Fruit fly (Drosophila melanogaster) whole organism, embryonic: ENCODE data around the gene Or67d.
A peak's percentile ranks its signal among the peaks of the same experiment; 100 is the strongest.

Source experiments
- Atf6 ChIP-seq: fragments of 200-800 bp; sonication (Bioruptor generic); IDR thresholded peaks from 2 replicates; pipeline ENCODE4 v1.3.6; 2022; ENCODE audit warnings: missing biosample characterization, missing genetic modification characterization
- Bgb ChIP-seq: fragments of 200-800 bp; sonication (Bioruptor generic); IDR thresholded peaks from 2 replicates; pipeline ENCODE4 v1.3.6; 2022; ENCODE audit warnings: missing biosample characterization, missing genetic modification characterization; ENCODE audit not compliant: partially characterized antibody
- C15 ChIP-seq: fragments of 200-800 bp; sonication (Bioruptor generic); IDR thresholded peaks from 3 replicates; pipeline ENCODE4 v1.3.6; 2022; ENCODE audit warnings: missing biosample characterization, missing genetic modification characterization
- CG1024 ChIP-seq: fragments of 200-800 bp; sonication (Bioruptor generic); IDR thresholded peaks from 2 replicates; pipeline ENCODE4 v1.3.6; 2022; ENCODE audit warnings: missing biosample characterization, missing genetic modification characterization
- CG10979 ChIP-seq: fragments of 200-800 bp; sonication (Bioruptor generic); optimal IDR thresholded peaks from 2 replicates; lab custom pipeline; 2018; ENCODE audit warnings: missing biosample characterization, mild to moderate bottlenecking, missing genetic modification characterization, moderate library complexity
- CG11093 ChIP-seq: fragments of 200-800 bp; sonication (Bioruptor generic); IDR thresholded peaks from 3 replicates; pipeline ENCODE4 v1.3.6; 2022; ENCODE audit warnings: missing biosample characterization, missing genetic modification characterization
- CG11695 ChIP-seq: fragments of 200-800 bp; sonication (Bioruptor generic); IDR thresholded peaks from 3 replicates; pipeline ENCODE4 v1.3.6; 2022; ENCODE audit warnings: missing biosample characterization, missing genetic modification characterization
- CG12236 ChIP-seq: fragments of 200-800 bp; sonication (Bioruptor generic); optimal IDR thresholded peaks from 2 replicates; lab custom pipeline; 2016; ENCODE audit warnings: missing biosample characterization, missing genetic modification characterization
- CG1233 ChIP-seq: fragments of 200-800 bp; sonication (Bioruptor generic); optimal IDR thresholded peaks from 4 replicates; lab custom pipeline; 2018; ENCODE audit warnings: missing biosample characterization, mild to moderate bottlenecking, missing genetic modification characterization
- CG13287 ChIP-seq: fragments of 200-800 bp; sonication (Bioruptor generic); IDR thresholded peaks from 2 replicates; pipeline ENCODE4 v1.3.6; 2022; ENCODE audit warnings: missing biosample characterization, missing genetic modification characterization; ENCODE audit not compliant: partially characterized antibody
- CG14050 ChIP-seq: fragments of 200-800 bp; sonication (Bioruptor generic); IDR thresholded peaks from 3 replicates; pipeline ENCODE4 v1.3.6; 2022; ENCODE audit warnings: missing biosample characterization, missing genetic modification characterization
- CG17912 ChIP-seq: fragments of 200-800 bp; sonication (Bioruptor generic); optimal IDR thresholded peaks from 2 replicates; lab custom pipeline; 2018; ENCODE audit warnings: missing biosample characterization, mild to moderate bottlenecking, missing genetic modification characterization
- CG18599 ChIP-seq: fragments of 200-800 bp; sonication (Bioruptor generic); optimal IDR thresholded peaks from 3 replicates; lab custom pipeline; 2017; ENCODE audit warnings: missing biosample characterization, missing genetic modification characterization, mild to moderate bottlenecking, moderate library complexity, missing genetic modification reagents
- CG34376 ChIP-seq: fragments of 200-800 bp; sonication (Bioruptor generic); optimal IDR thresholded peaks from 2 replicates; lab custom pipeline; 2018; ENCODE audit warnings: missing biosample characterization, mild to moderate bottlenecking, missing genetic modification characterization
- CG42726 ChIP-seq: fragments of 200-800 bp; sonication (Bioruptor generic); IDR thresholded peaks from 2 replicates; pipeline ENCODE4 v1.3.6; 2022; ENCODE audit warnings: missing biosample characterization, missing genetic modification characterization; ENCODE audit not compliant: partially characterized antibody
- CG4282 ChIP-seq: fragments of 200-800 bp; sonication (Bioruptor generic); optimal IDR thresholded peaks from 2 replicates; lab custom pipeline; 2016; ENCODE audit warnings: missing biosample characterization, missing genetic modification characterization
- CG43689 ChIP-seq: fragments of 200-800 bp; sonication (Bioruptor generic); IDR thresholded peaks from 2 replicates; pipeline ENCODE4 v1.3.6; 2022; ENCODE audit warnings: missing biosample characterization, missing genetic modification characterization
- CG9727 ChIP-seq: fragments of 200-800 bp; sonication (Bioruptor generic); optimal IDR thresholded peaks from 3 replicates; lab custom pipeline; 2017; ENCODE audit warnings: missing biosample characterization, mild to moderate bottlenecking, missing genetic modification characterization
- CrebB ChIP-seq: fragments of 200-800 bp; sonication (Bioruptor generic); optimal IDR thresholded peaks from 3 replicates; lab custom pipeline; 2018; ENCODE audit warnings: missing biosample characterization, mild to moderate bottlenecking, missing genetic modification characterization
- Dll ChIP-seq: fragments of 200-800 bp; sonication (Bioruptor generic); IDR thresholded peaks from 4 replicates; pipeline ENCODE4 v1.3.6; 2022; ENCODE audit warnings: missing biosample characterization, missing genetic modification characterization; ENCODE audit not compliant: partially characterized antibody
- Doc3 ChIP-seq: fragments of 200-800 bp; sonication (Bioruptor generic); IDR thresholded peaks from 3 replicates; pipeline ENCODE4 v1.3.6; 2022; ENCODE audit warnings: missing biosample characterization, missing genetic modification characterization; ENCODE audit not compliant: partially characterized antibody
- Dref ChIP-seq: fragments of 200-800 bp; sonication (Bioruptor generic); IDR thresholded peaks from 2 replicates; pipeline ENCODE4 v1.3.6; 2022; ENCODE audit warnings: missing biosample characterization, missing genetic modification characterization
- Ets65A ChIP-seq: fragments of 200-800 bp; sonication (Bioruptor generic); peaks from one replicate; lab custom pipeline; 2016; ENCODE audit warnings: missing biosample characterization, missing genetic modification characterization
- HLH54F ChIP-seq: fragments of 200-800 bp; sonication (Bioruptor generic); optimal IDR thresholded peaks from 3 replicates; lab custom pipeline; 2016; ENCODE audit warnings: missing biosample characterization, missing genetic modification characterization
- Hr78 ChIP-seq, 2 experiments: fragments of 200-800 bp in 1 of 2; fragments of >200 bp in 1 of 2; sonication (Bioruptor generic) in 1 of 2; optimal IDR thresholded peaks; 2 replicates each; lab custom pipeline; 2017 to 2019; ENCODE audit warnings: missing biosample characterization in 2 of 2, missing genetic modification characterization in 2 of 2, mild to moderate bottlenecking in 1 of 2, moderate library complexity in 1 of 2
- Max ChIP-seq: fragments of 200-800 bp; sonication (Bioruptor generic); optimal IDR thresholded peaks from 2 replicates; lab custom pipeline; 2016; ENCODE audit warnings: missing biosample characterization, mild to moderate bottlenecking, missing genetic modification characterization
- Mrtf ChIP-seq: fragments of 200-800 bp; sonication (Bioruptor generic); IDR thresholded peaks from 3 replicates; pipeline ENCODE4 v1.3.6; 2022; ENCODE audit warnings: missing biosample characterization, missing genetic modification characterization
- Sox100B ChIP-seq: fragments of 200-800 bp; sonication (Bioruptor generic); optimal IDR thresholded peaks from 3 replicates; lab custom pipeline; 2018; ENCODE audit warnings: missing biosample characterization, mild to moderate bottlenecking, missing genetic modification characterization
- Ssrp ChIP-seq: fragments of 200-800 bp; sonication (Bioruptor generic); optimal IDR thresholded peaks from 2 replicates; lab custom pipeline; 2018; ENCODE audit warnings: missing biosample characterization, mild to moderate bottlenecking, missing genetic modification characterization, moderate library complexity
- Xbp1 ChIP-seq: fragments of 200-800 bp; sonication (Bioruptor generic); optimal IDR thresholded peaks from 3 replicates; lab custom pipeline; 2016; ENCODE audit warnings: missing biosample characterization, mild to moderate bottlenecking, missing genetic modification characterization
- aop ChIP-seq: fragments of 200-800 bp; sonication (Bioruptor generic); IDR thresholded peaks from 2 replicates; pipeline ENCODE4 v1.3.6; 2022; ENCODE audit warnings: missing biosample characterization, missing genetic modification characterization
- ci ChIP-seq: fragments of 200-800 bp; sonication (Bioruptor generic); IDR thresholded peaks from 3 replicates; pipeline ENCODE4 v1.3.6; 2022; ENCODE audit warnings: missing biosample characterization, missing genetic modification characterization
- croc ChIP-seq: fragments of 200-800 bp; sonication (Bioruptor generic); conservative IDR thresholded peaks from 3 replicates; pipeline ENCODE4 v1.3.6; 2022; ENCODE audit warnings: missing biosample characterization, missing genetic modification characterization
- gt ChIP-seq: fragments of 200-800 bp; sonication (Bioruptor generic); IDR thresholded peaks from 2 replicates; pipeline ENCODE4 v1.3.6; 2022; ENCODE audit warnings: missing biosample characterization, missing genetic modification characterization
- jigr1 ChIP-seq: fragments of 200-800 bp; sonication (Bioruptor generic); IDR thresholded peaks from 3 replicates; pipeline ENCODE4 v1.3.6; 2022; ENCODE audit warnings: missing biosample characterization, missing genetic modification characterization
- jing ChIP-seq: fragments of 200-800 bp; sonication (Bioruptor generic); optimal IDR thresholded peaks from 2 replicates; lab custom pipeline; 2018; ENCODE audit warnings: missing biosample characterization, mild to moderate bottlenecking, missing genetic modification characterization
- jumu ChIP-seq: fragments of 200-800 bp; sonication (Bioruptor generic); optimal IDR thresholded peaks from 3 replicates; lab custom pipeline; 2016; ENCODE audit warnings: missing biosample characterization, missing genetic modification characterization
- lab ChIP-seq: fragments of 200-800 bp; sonication (Bioruptor generic); optimal IDR thresholded peaks from 3 replicates; lab custom pipeline; 2017; ENCODE audit warnings: missing biosample characterization, missing genetic modification characterization, mild to moderate bottlenecking, moderate library complexity, missing genetic modification reagents
- nmo ChIP-seq: fragments of 200-800 bp; sonication (Bioruptor generic); optimal IDR thresholded peaks from 2 replicates; lab custom pipeline; 2018; ENCODE audit warnings: missing biosample characterization, mild to moderate bottlenecking, missing genetic modification characterization, moderate library complexity
- nom ChIP-seq: fragments of 200-800 bp; sonication (Bioruptor generic); optimal IDR thresholded peaks from 2 replicates; lab custom pipeline; 2017; ENCODE audit warnings: missing biosample characterization, missing genetic modification characterization, mild to moderate bottlenecking, moderate library complexity, missing genetic modification reagents
- odd ChIP-seq: fragments of 200-800 bp; sonication (Bioruptor generic); optimal IDR thresholded peaks from 2 replicates; lab custom pipeline; 2017; ENCODE audit warnings: missing biosample characterization, mild to moderate bottlenecking, missing genetic modification characterization
- p53 ChIP-seq: fragments of 200-800 bp; sonication (Bioruptor generic); optimal IDR thresholded peaks from 2 replicates; lab custom pipeline; 2016; ENCODE audit warnings: missing biosample characterization, missing genetic modification characterization
- pita ChIP-seq: fragments of 200-800 bp; sonication (Bioruptor generic); optimal IDR thresholded peaks from 2 replicates; lab custom pipeline; 2017; ENCODE audit warnings: missing biosample characterization, mild to moderate bottlenecking, missing genetic modification characterization
- ranshi ChIP-seq: fragments of 200-800 bp; sonication (Bioruptor generic); IDR thresholded peaks from 2 replicates; pipeline ENCODE4 v1.3.6; 2022; ENCODE audit warnings: missing biosample characterization, missing genetic modification characterization
- salm ChIP-seq: fragments of 200-800 bp; sonication (Bioruptor generic); optimal IDR thresholded peaks from 2 replicates; lab custom pipeline; 2018; ENCODE audit warnings: missing biosample characterization, mild to moderate bottlenecking, missing genetic modification characterization
- sens ChIP-seq: fragments of 200-800 bp; sonication (Bioruptor generic); peaks from one replicate; lab custom pipeline; 2016; ENCODE audit warnings: missing biosample characterization, missing genetic modification characterization
- so ChIP-seq: fragments of 200-800 bp; sonication (Bioruptor generic); IDR thresholded peaks from 3 replicates; pipeline ENCODE4 v1.3.6; 2022; ENCODE audit warnings: missing biosample characterization, missing genetic modification characterization
- ssp ChIP-seq: fragments of 200-800 bp; sonication (Bioruptor generic); IDR thresholded peaks from 2 replicates; pipeline ENCODE4 v1.3.6; 2022; ENCODE audit warnings: missing biosample characterization, missing genetic modification characterization
- trem ChIP-seq: fragments of 200-800 bp; optimal IDR thresholded peaks from 3 replicates; lab custom pipeline; 2019; ENCODE audit warnings: missing biosample characterization, mild to moderate bottlenecking, missing genetic modification characterization, moderate library complexity
- vnd ChIP-seq: fragments of 200-800 bp; sonication (Bioruptor generic); IDR thresholded peaks from 3 replicates; pipeline ENCODE4 v1.3.6; 2022; ENCODE audit warnings: missing biosample characterization, missing genetic modification characterization; ENCODE audit not compliant: partially characterized antibody
- yki ChIP-seq: fragments of >200 bp; optimal IDR thresholded peaks from 3 replicates; lab custom pipeline; 2018

Or67d gene

DNA sequence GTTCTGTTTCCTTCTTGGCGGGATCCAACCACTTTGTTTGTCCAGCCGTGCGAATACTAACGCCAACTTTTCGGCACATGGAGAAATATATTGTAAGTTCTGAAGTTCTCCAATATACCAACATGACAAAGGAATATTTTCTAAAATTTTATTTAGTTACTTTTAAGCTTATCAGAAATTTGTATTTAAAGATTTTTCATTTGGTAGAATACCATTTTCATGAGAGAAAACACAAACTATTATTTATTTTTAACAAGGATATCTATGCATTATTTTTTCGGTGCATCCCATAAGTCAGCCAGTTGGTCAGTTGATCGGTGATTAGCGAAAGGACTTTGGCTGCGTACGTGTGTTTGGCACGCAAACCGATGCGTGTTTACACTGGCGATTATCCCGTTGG lies 10.9 kb downstream of the Or67d start:
- no peak for TF ChIP-seq aop (GFP tag; lab: Robert Waterston, UW)
- no peak for TF ChIP-seq ci (GFP tag; lab: Robert Waterston, UW)
- TF ChIP-seq CG4282 (GFP tag; lab: Kevin White, UChicago): no peak
- TF ChIP-seq Xbp1 (GFP tag; lab: Kevin White, UChicago): no peak
- TF ChIP-seq vnd (GFP tag; lab: Robert Waterston, UW): no peak
- no peak for TF ChIP-seq Hr78 (GFP tag; optimal IDR thresholded peaks at IDR 0.05; lab: Kevin White, UChicago)
- TF ChIP-seq nom (GFP tag; lab: Kevin White, UChicago): no peak
- no peak for TF ChIP-seq jumu
- TF ChIP-seq CG1024: no peak
- TF ChIP-seq lab (GFP tag; lab: Kevin White, UChicago): no peak
- no peak for TF ChIP-seq CG18599 (GFP tag; lab: Kevin White, UChicago)
- no peak for TF ChIP-seq croc
- TF ChIP-seq CrebB (tag; lab: Kevin White, UChicago): no peak
- TF ChIP-seq gt (GFP tag; lab: Robert Waterston, UW): no peak
- TF ChIP-seq odd (GFP tag; lab: Kevin White, UChicago): no peak
- no peak for TF ChIP-seq CG9727 (GFP tag; lab: Kevin White, UChicago)
- TF ChIP-seq ranshi (GFP tag; lab: Robert Waterston, UW): no peak

DNA sequence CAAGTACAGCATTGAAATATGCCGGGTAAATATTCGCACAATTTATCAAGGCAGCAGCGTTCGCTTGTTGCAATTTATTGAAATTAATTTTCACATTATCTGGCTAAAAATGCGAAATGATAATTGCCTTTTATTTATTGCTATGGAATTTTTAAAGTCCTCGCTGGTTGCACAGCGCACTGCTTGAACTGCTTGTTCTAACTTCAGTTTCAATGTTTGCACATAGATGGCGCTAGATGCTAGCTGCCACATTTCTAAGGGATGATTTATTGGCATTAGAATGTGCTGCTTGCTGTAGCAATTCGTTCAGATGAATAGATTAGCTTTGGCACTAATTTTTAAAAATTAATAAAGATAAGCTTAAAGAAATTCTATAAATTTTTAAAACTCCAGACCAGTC lies 11.9 kb downstream of the Or67d start:
- no peak for TF ChIP-seq ssp (GFP tag; lab: Robert Waterston, UW)
- TF ChIP-seq pita (GFP tag; lab: Kevin White, UChicago): peak; percentile 0
- peak; percentile 75 for TF ChIP-seq Ets65A (GFP tag; lab: Kevin White, UChicago)
- no peak for TF ChIP-seq Ssrp (tag; lab: Kevin White, UChicago)
- TF ChIP-seq Bgb: no peak
- TF ChIP-seq CG17912 (GFP tag; lab: Kevin White, UChicago): no peak
- no peak for TF ChIP-seq Atf6 (GFP tag; lab: Robert Waterston, UW)
- peak; percentile 34 for TF ChIP-seq sens (GFP tag; lab: Kevin White, UChicago)
- no peak for TF ChIP-seq CG12236 (GFP tag; lab: Kevin White, UChicago)
- no peak for TF ChIP-seq CG1233 (GFP tag; lab: Kevin White, UChicago)
- no peak for TF ChIP-seq CG34376
- TF ChIP-seq CG18599 (GFP tag; lab: Kevin White, UChicago): no peak
- no peak for TF ChIP-seq nmo (GFP tag; lab: Kevin White, UChicago)
- peak; percentile 0 for TF ChIP-seq CG10979 (tag; lab: Kevin White, UChicago)
- no peak for TF ChIP-seq Xbp1 (GFP tag; lab: Kevin White, UChicago)
- TF ChIP-seq CG11093 (GFP tag; lab: Robert Waterston, UW): no peak
- no peak for TF ChIP-seq p53 (GFP tag; lab: Kevin White, UChicago)
- TF ChIP-seq so (GFP tag; lab: Robert Waterston, UW): no peak
- TF ChIP-seq CG13287 (GFP tag; lab: Robert Waterston, UW): no peak
- no peak for TF ChIP-seq jing (GFP tag; lab: Kevin White, UChicago)
- TF ChIP-seq CG11695: no peak
- no peak for TF ChIP-seq salm
- no peak for TF ChIP-seq CG14050 (GFP tag; lab: Robert Waterston, UW)
- TF ChIP-seq Mrtf: no peak
- TF ChIP-seq Dll (GFP tag; lab: Robert Waterston, UW): no peak
- TF ChIP-seq Dref (GFP tag; lab: Robert Waterston, UW): no peak
- no peak for TF ChIP-seq Max (GFP tag; lab: Kevin White, UChicago)
- no peak for TF ChIP-seq trem (tag; lab: Kevin White, UChicago)
- no peak for TF ChIP-seq Doc3 (GFP tag; lab: Robert Waterston, UW)
- no peak for TF ChIP-seq jigr1 (GFP tag; lab: Robert Waterston, UW)
- TF ChIP-seq yki (lab: Kevin White, UChicago): no peak
- TF ChIP-seq CG42726 (GFP tag; lab: Robert Waterston, UW): no peak
- no peak for TF ChIP-seq C15
- no peak for TF ChIP-seq HLH54F (GFP tag; lab: Kevin White, UChicago)
- no peak for TF ChIP-seq CG43689 (GFP tag; lab: Robert Waterston, UW)
- no peak for TF ChIP-seq Sox100B (GFP tag; lab: Kevin White, UChicago)
